Fruit fly (Drosophila melanogaster): Measurements from ENCODE around the gene CG14445.

Gene CG14445

dm6 chrX:6265456-6265877 lies 28.4 kb downstream of the CG14445 start (continued):
- peak; percentile 95 for TF ChIP-seq CG12942 (GFP tag; optimal IDR thresholded peaks at IDR 0.05)
- no peak for TF ChIP-seq ato (GFP tag; IDR thresholded peaks at IDR 0.05; ENCODE audit: partially characterized antibody)
- peak; percentile 86 for TF ChIP-seq zen (tag; optimal IDR thresholded peaks at IDR 0.05)
- peak; percentile 81 for TF ChIP-seq sima (GFP tag; optimal IDR thresholded peaks at IDR 0.05)
- no peak for TF ChIP-seq D (optimal IDR thresholded peaks at IDR 0.05)
- TF ChIP-seq D (GFP tag; optimal IDR thresholded peaks at IDR 0.05): peak; percentile 96
- peak; percentile 75; the same call in 1 of the 2 replicates for TF ChIP-seq toy (GFP tag; IDR thresholded peaks at IDR 0.05)
- peak; percentile 96 for TF ChIP-seq CG4424 (GFP tag; optimal IDR thresholded peaks at IDR 0.05)
- TF ChIP-seq kay (GFP tag; optimal IDR thresholded peaks at IDR 0.05): peak; percentile 92
- peak; percentile 92 for TF ChIP-seq CG13624 (GFP tag; optimal IDR thresholded peaks at IDR 0.05)
- TF ChIP-seq CG11456 (GFP tag; IDR thresholded peaks at IDR 0.05): peak; percentile 88
- TF ChIP-seq CG8089 (GFP tag; optimal IDR thresholded peaks at IDR 0.05): peak; percentile 95
- TF ChIP-seq cg (GFP tag; optimal IDR thresholded peaks at IDR 0.05): no peak
- TF ChIP-seq ERR (GFP tag; optimal IDR thresholded peaks at IDR 0.05): peak; percentile 87
- no peak for TF ChIP-seq Dll (GFP tag; IDR thresholded peaks at IDR 0.05; ENCODE audit: partially characterized antibody)
- peak; percentile 96 for TF ChIP-seq ttk (GFP tag; IDR thresholded peaks at IDR 0.05)
- TF ChIP-seq CG11247 (GFP tag; IDR thresholded peaks at IDR 0.05): peak; percentile 82
- 0 out of 2 replicates have a peak, but pooled peaks have one; percentile 23 for TF ChIP-seq Dref (GFP tag; IDR thresholded peaks at IDR 0.05)
- TF ChIP-seq CG17328 (GFP tag; IDR thresholded peaks at IDR 0.05): peak; percentile 94
- peak; percentile 97 for TF ChIP-seq CG16863 (GFP tag; optimal IDR thresholded peaks at IDR 0.05)
- peak; percentile 35 for TF ChIP-seq CG9797 (GFP tag; optimal IDR thresholded peaks at IDR 0.05)
- TF ChIP-seq CG15073 (GFP tag; optimal IDR thresholded peaks at IDR 0.05): peak; percentile 82
- TF ChIP-seq h (optimal IDR thresholded peaks at IDR 0.05): no peak
- no peak for TF ChIP-seq pfk (GFP tag; optimal IDR thresholded peaks at IDR 0.05)
- no peak for TF ChIP-seq unc-4 (GFP tag; IDR thresholded peaks at IDR 0.05; ENCODE audit: partially characterized antibody)
- TF ChIP-seq NC2α (GFP tag; optimal IDR thresholded peaks at IDR 0.05): peak; percentile 92
- no peak for TF ChIP-seq prd (optimal IDR thresholded peaks at IDR 0.05)
- peak; percentile 94 for TF ChIP-seq prd (GFP tag; IDR thresholded peaks at IDR 0.05)
- peak; percentile 76 for TF ChIP-seq Deaf1 (tag; optimal IDR thresholded peaks at IDR 0.05)
- peak; percentile 86 for TF ChIP-seq CG32532 (GFP tag; IDR thresholded peaks at IDR 0.05)
- TF ChIP-seq MTF-1 (GFP tag; optimal IDR thresholded peaks at IDR 0.05; ENCODE audit: borderline replicate concordance): peak; percentile 85
- TF ChIP-seq CG14441 (GFP tag; IDR thresholded peaks at IDR 0.05): peak; percentile 95
- TF ChIP-seq CG18619 (GFP tag; optimal IDR thresholded peaks at IDR 0.05): peak; percentile 95
- peak; percentile 83 for TF ChIP-seq Usf (GFP tag; optimal IDR thresholded peaks at IDR 0.05)
- peak; percentile 84 for TF ChIP-seq Ets97D (GFP tag; optimal IDR thresholded peaks at IDR 0.05)
- TF ChIP-seq CG17361 (GFP tag; IDR thresholded peaks at IDR 0.05): peak; percentile 99
- TF ChIP-seq Six4 (GFP tag; optimal IDR thresholded peaks at IDR 0.05): peak; percentile 94
- peak; percentile 91 for TF ChIP-seq CHES-1-like (GFP tag; optimal IDR thresholded peaks at IDR 0.05)
- no peak for TF ChIP-seq pros (GFP tag; optimal IDR thresholded peaks at IDR 0.05)
- TF ChIP-seq mld (GFP tag; IDR thresholded peaks at IDR 0.05; ENCODE audit: partially characterized antibody): no peak
- peak; percentile 90 for TF ChIP-seq CG4328 (GFP tag; optimal IDR thresholded peaks at IDR 0.05)
- peak; percentile 95 for TF ChIP-seq ci (GFP tag; IDR thresholded peaks at IDR 0.05)
- peak; percentile 87 for TF ChIP-seq CG6683 (GFP tag; optimal IDR thresholded peaks at IDR 0.05)
- peak; percentile 40; the same call in 1 of the 3 replicates for TF ChIP-seq knrl (GFP tag; IDR thresholded peaks at IDR 0.05; ENCODE audit: partially characterized antibody)
- TF ChIP-seq CG11085 (GFP tag; IDR thresholded peaks at IDR 0.05): peak; percentile 81
- peak; percentile 69 for TF ChIP-seq Hmx (GFP tag; optimal IDR thresholded peaks at IDR 0.05)
- TF ChIP-seq hkb (optimal IDR thresholded peaks at IDR 0.05): no peak
- peak; percentile 97 for TF ChIP-seq hkb (GFP tag; IDR thresholded peaks at IDR 0.05)
- peak; percentile 66 for TF ChIP-seq Hey (tag; optimal IDR thresholded peaks at IDR 0.05)
- TF ChIP-seq B-H1 (GFP tag; IDR thresholded peaks at IDR 0.05): peak; percentile 93
- peak; percentile 96 for TF ChIP-seq gsb-n (tag; optimal IDR thresholded peaks at IDR 0.05)
- TF ChIP-seq CG15696 (tag; optimal IDR thresholded peaks at IDR 0.05): peak; percentile 81

Measured in whole organism, embryonic.